Fruit fly (Drosophila melanogaster): ENCODE results near the gene CG31816.

CG31816 gene

dm6 chr2L:16507682-16508269 is 34.6 kb upstream of the CG31816 start:
- TF ChIP-seq EcR (GFP tag; optimal IDR thresholded peaks at IDR 0.05) (no peak), CG8478 (optimal IDR thresholded peaks at IDR 0.05) (no peak), usp (GFP tag; optimal IDR thresholded peaks at IDR 0.05) (no peak), psq (optimal IDR thresholded peaks at IDR 0.05) (no peak), Dll (optimal IDR thresholded peaks at IDR 0.05) (no peak), pan (optimal IDR thresholded peaks at IDR 0.05) (no peak)

dm6 chr2L:16511277-16511678 is 31.1 kb upstream of the CG31816 start:
- TF ChIP-seq psq (optimal IDR thresholded peaks at IDR 0.05) (no peak), usp (GFP tag; optimal IDR thresholded peaks at IDR 0.05) (no peak), pan (optimal IDR thresholded peaks at IDR 0.05) (no peak), EcR (GFP tag; optimal IDR thresholded peaks at IDR 0.05) (no peak), CG8478 (optimal IDR thresholded peaks at IDR 0.05) (no peak), Dll (optimal IDR thresholded peaks at IDR 0.05) (no peak)

- TF ChIP-seq pan (optimal IDR thresholded peaks at IDR 0.05) (no peak), Dll (optimal IDR thresholded peaks at IDR 0.05) (peak; percentile 41)
Observed at dm6 chr2L:16519582-16520474, 22.5 kb upstream of the CG31816 start.

dm6 chr2L:16520475-16521344 is 21.6 kb upstream of the CG31816 start:
- TF ChIP-seq usp (GFP tag; optimal IDR thresholded peaks at IDR 0.05), result no peak
- no peak for TF ChIP-seq CG8478 (optimal IDR thresholded peaks at IDR 0.05)
- no peak for TF ChIP-seq pan (optimal IDR thresholded peaks at IDR 0.05)
- no peak for TF ChIP-seq Dll (optimal IDR thresholded peaks at IDR 0.05)
- no peak for TF ChIP-seq EcR (GFP tag; optimal IDR thresholded peaks at IDR 0.05)
- no peak for TF ChIP-seq psq (optimal IDR thresholded peaks at IDR 0.05)

- TF ChIP-seq pan (optimal IDR thresholded peaks at IDR 0.05), result no peak
- TF ChIP-seq Dll (optimal IDR thresholded peaks at IDR 0.05), result peak; percentile 70
- peak in 1 of 2 experiments; percentile 60 for TF ChIP-seq EcR (GFP tag; optimal IDR thresholded peaks at IDR 0.05)
Observed at dm6 chr2L:16521345-16522285, 20.7 kb upstream of the CG31816 start.

dm6 chr2L:16522286-16522646 is 20.1 kb upstream of the CG31816 start:
- TF ChIP-seq Dll (optimal IDR thresholded peaks at IDR 0.05) (no peak), psq (optimal IDR thresholded peaks at IDR 0.05) (no peak), pan (optimal IDR thresholded peaks at IDR 0.05) (no peak), EcR (GFP tag; optimal IDR thresholded peaks at IDR 0.05) (no peak), CG8478 (optimal IDR thresholded peaks at IDR 0.05) (no peak), usp (GFP tag; optimal IDR thresholded peaks at IDR 0.05) (no peak)

dm6 chr2L:16523091-16523490 is 19.3 kb upstream of the CG31816 start:
- TF ChIP-seq usp (GFP tag; optimal IDR thresholded peaks at IDR 0.05) (no peak), Dll (optimal IDR thresholded peaks at IDR 0.05) (no peak), EcR (GFP tag; optimal IDR thresholded peaks at IDR 0.05) (no peak), pan (optimal IDR thresholded peaks at IDR 0.05) (no peak), psq (optimal IDR thresholded peaks at IDR 0.05) (no peak), CG8478 (optimal IDR thresholded peaks at IDR 0.05) (no peak)

- TF ChIP-seq Dll (optimal IDR thresholded peaks at IDR 0.05) (no peak), CG8478 (optimal IDR thresholded peaks at IDR 0.05) (no peak), pan (optimal IDR thresholded peaks at IDR 0.05) (no peak)
Observed at dm6 chr2L:16525114-16525513, 17.2 kb upstream of the CG31816 start.

- TF ChIP-seq EcR (GFP tag; optimal IDR thresholded peaks at IDR 0.05) (peak; percentile 95 to 99), psq (optimal IDR thresholded peaks at IDR 0.05) (no peak), usp (GFP tag; optimal IDR thresholded peaks at IDR 0.05) (no peak), Dll (optimal IDR thresholded peaks at IDR 0.05) (peak; percentile 85)
Observed at dm6 chr2L:16526015-16526518, 16.3 kb upstream of the CG31816 start.

- TF ChIP-seq CG8478 (optimal IDR thresholded peaks at IDR 0.05), result no peak
- TF ChIP-seq psq (optimal IDR thresholded peaks at IDR 0.05), result no peak
- TF ChIP-seq pan (optimal IDR thresholded peaks at IDR 0.05), result no peak
- no peak for TF ChIP-seq Dll (optimal IDR thresholded peaks at IDR 0.05)
- TF ChIP-seq usp (GFP tag; optimal IDR thresholded peaks at IDR 0.05), result no peak
- TF ChIP-seq EcR (GFP tag; optimal IDR thresholded peaks at IDR 0.05), result no peak
Observed at dm6 chr2L:16526578-16526977, 15.8 kb upstream of the CG31816 start.

- TF ChIP-seq CG8478 (optimal IDR thresholded peaks at IDR 0.05) (no peak), psq (optimal IDR thresholded peaks at IDR 0.05) (no peak), Dll (optimal IDR thresholded peaks at IDR 0.05) (no peak), pan (optimal IDR thresholded peaks at IDR 0.05) (no peak), usp (GFP tag; optimal IDR thresholded peaks at IDR 0.05) (no peak), EcR (GFP tag; optimal IDR thresholded peaks at IDR 0.05) (no peak)
Observed at dm6 chr2L:16528493-16528892, 13.9 kb upstream of the CG31816 start.

All from whole organism.